Worm (Caenorhabditis elegans): ENCODE data around the gene C40H1.8.

ce11 chrIII:9297345-9297744 is 17.2 kb upstream of the C40H1.8 start, which contains the start of gene K01B6.4:
- TF ChIP-seq skn-1 (tag; optimal IDR thresholded peaks at IDR 0.05) = no peak
- no peak for TF ChIP-seq ztf-4 (tag; optimal IDR thresholded peaks at IDR 0.05)
- TF ChIP-seq ztf-11 (tag; optimal IDR thresholded peaks at IDR 0.05) = no peak
- TF ChIP-seq ama-1 (optimal IDR thresholded peaks at IDR 0.05) = no peak
- TF ChIP-seq elt-2 (tag; optimal IDR thresholded peaks at IDR 0.05) = no peak
- TF ChIP-seq ceh-9 (tag; optimal IDR thresholded peaks at IDR 0.05) = no peak
- no peak for TF ChIP-seq tbx-2 (tag; optimal IDR thresholded peaks at IDR 0.05)
- no peak for TF ChIP-seq fkh-10 (GFP tag; optimal IDR thresholded peaks at IDR 0.05)
- no peak for TF ChIP-seq ceh-82 (tag; optimal IDR thresholded peaks at IDR 0.05)
- TF ChIP-seq snpc-4 (tag; optimal IDR thresholded peaks at IDR 0.05) = no peak
- no peak for TF ChIP-seq pqm-1 (tag; optimal IDR thresholded peaks at IDR 0.05)
- TF ChIP-seq lin-39 (tag; optimal IDR thresholded peaks at IDR 0.05) = no peak
- no peak for TF ChIP-seq nhr-11 (tag; optimal IDR thresholded peaks at IDR 0.05)
- no peak for TF ChIP-seq jun-1 (tag; optimal IDR thresholded peaks at IDR 0.05)
